Worm (Caenorhabditis elegans): ENCODE measurements around the gene Y32F6B.1.

ce11 chrV:10464160-10464559, 20.4 kb downstream of the Y32F6B.1 start:
- TF ChIP-seq attf-4 (tag; optimal IDR thresholded peaks at IDR 0.05) (no peak), ctbp-1 (GFP tag; IDR thresholded peaks at IDR 0.05) (no peak), R02D3.7 (tag; optimal IDR thresholded peaks at IDR 0.05) (no peak), snpc-4 (tag; optimal IDR thresholded peaks at IDR 0.05) (no peak), daf-12 (tag; optimal IDR thresholded peaks at IDR 0.05) (no peak), hif-1 (tag; optimal IDR thresholded peaks at IDR 0.05) (no peak), ZK546.5 (tag; optimal IDR thresholded peaks at IDR 0.05) (no peak), ceh-82 (tag; optimal IDR thresholded peaks at IDR 0.05) (no peak), lin-13 (GFP tag; optimal IDR thresholded peaks at IDR 0.05) (no peak), pqm-1 (tag; optimal IDR thresholded peaks at IDR 0.05) (no peak), zag-1 (tag; optimal IDR thresholded peaks at IDR 0.05) (no peak), lin-39 (tag; optimal IDR thresholded peaks at IDR 0.05) (no peak)

All from whole organism, L4 larva.